Fruit fly (Drosophila melanogaster) whole organism, wandering third instar larva: ENCODE results near the gene Lsp1gamma.
A peak's percentile ranks its signal among the peaks of the same experiment; 100 is the strongest.

Experiments used
- Abd-B ChIP-seq: fragments of >200 bp; optimal IDR thresholded peaks from 2 replicates; lab custom pipeline; 2017; ENCODE audit warnings: missing biosample characterization, missing genetic modification characterization
- CrebA ChIP-seq: fragments of 200-800 bp; sonication (Bioruptor generic); optimal IDR thresholded peaks from 2 replicates; lab custom pipeline; 2016; ENCODE audit warnings: missing biosample characterization, mild to moderate bottlenecking, missing genetic modification characterization, borderline replicate concordance
- Dfd ChIP-seq: fragments of >200 bp; optimal IDR thresholded peaks from 2 replicates; lab custom pipeline; 2017; ENCODE audit warnings: missing biosample characterization, missing genetic modification characterization
- Dif ChIP-seq: fragments of 200-275, 200-300 bp; sonication (Bioruptor generic); optimal IDR thresholded peaks from 2 replicates; lab custom pipeline; 2018; ENCODE audit warnings: missing biosample characterization, missing genetic modification characterization; ENCODE audit not compliant: partially characterized antibody
- GATAd ChIP-seq: sonication (Bioruptor generic); optimal IDR thresholded peaks from 2 replicates; lab custom pipeline; 2016; ENCODE audit warnings: missing biosample characterization, missing genetic modification characterization
- HLH106 ChIP-seq: fragments of 200-800 bp; optimal IDR thresholded peaks from 3 replicates; lab custom pipeline; 2019; ENCODE audit warnings: missing biosample characterization, mild to moderate bottlenecking, missing genetic modification characterization, moderate library complexity
- Hnf4 ChIP-seq: fragments of 200-800 bp; sonication (Bioruptor generic); optimal IDR thresholded peaks from 2 replicates; lab custom pipeline; 2016; ENCODE audit warnings: missing biosample characterization, mild to moderate bottlenecking, missing genetic modification characterization
- Hr78 ChIP-seq: fragments of >200 bp; optimal IDR thresholded peaks from 2 replicates; lab custom pipeline; 2017; ENCODE audit warnings: missing biosample characterization, missing genetic modification characterization
- Jra ChIP-seq: sonication (Bioruptor generic); optimal IDR thresholded peaks from 2 replicates; lab custom pipeline; 2016; ENCODE audit warnings: missing biosample characterization, missing genetic modification characterization
- Myc ChIP-seq: fragments of >200 bp; optimal IDR thresholded peaks from 2 replicates; lab custom pipeline; 2017
- N ChIP-seq: fragments of >200 bp; optimal IDR thresholded peaks from 2 replicates; lab custom pipeline; 2018; ENCODE audit warnings: missing biosample characterization, missing external identifiers, missing genetic modification characterization
- Rel ChIP-seq, 2 experiments: fragments of 200-800 bp; sonication (Bioruptor generic) in 1 of 2; optimal IDR thresholded peaks; 2 replicates in 1 of 2; 3 replicates in 1 of 2; lab custom pipeline; 2016 to 2019; ENCODE audit warnings: mild to moderate bottlenecking in 2 of 2, missing biosample characterization in 2 of 2, missing genetic modification characterization in 2 of 2, moderate library complexity in 1 of 2
- Sp1 ChIP-seq: fragments of 200-800 bp; sonication (Bioruptor generic); optimal IDR thresholded peaks from 3 replicates; lab custom pipeline; 2019; ENCODE audit warnings: missing biosample characterization, mild to moderate bottlenecking, missing genetic modification characterization, moderate library complexity
- Vsx2 ChIP-seq: fragments of 200-300, 225-300 bp; sonication (Bioruptor generic); optimal IDR thresholded peaks from 2 replicates; lab custom pipeline; 2018; ENCODE audit warnings: missing biosample characterization, missing genetic modification characterization; ENCODE audit not compliant: partially characterized antibody
- br ChIP-seq: fragments of 200-800 bp; sonication (Bioruptor generic); optimal IDR thresholded peaks from 2 replicates; lab custom pipeline; 2016; ENCODE audit warnings: missing biosample characterization, missing genetic modification characterization
- brk ChIP-seq: fragments of 200-800 bp; sonication (Bioruptor generic); optimal IDR thresholded peaks from 2 replicates; lab custom pipeline; 2016; ENCODE audit warnings: missing biosample characterization, mild to moderate bottlenecking, missing genetic modification characterization
- ey ChIP-seq: fragments of 200-800 bp; sonication (Bioruptor generic); optimal IDR thresholded peaks from 2 replicates; lab custom pipeline; 2016; ENCODE audit warnings: missing biosample characterization, missing genetic modification characterization
- h ChIP-seq: fragments of 200-800 bp; sonication (Bioruptor generic); optimal IDR thresholded peaks from 3 replicates; lab custom pipeline; 2016; ENCODE audit warnings: missing biosample characterization, mild to moderate bottlenecking, missing genetic modification characterization
- lola ChIP-seq: fragments of >200 bp; optimal IDR thresholded peaks from 2 replicates; lab custom pipeline; 2017; ENCODE audit warnings: missing biosample characterization, missing genetic modification characterization
- pan ChIP-seq: fragments of >200 bp; optimal IDR thresholded peaks from 2 replicates; lab custom pipeline; 2017
- psq ChIP-seq: fragments of 200-800 bp; sonication (Bioruptor generic); optimal IDR thresholded peaks from 3 replicates; lab custom pipeline; 2017; ENCODE audit warnings: missing biosample characterization, mild to moderate bottlenecking, missing genetic modification characterization, moderate library complexity
- rgr ChIP-seq: fragments of 200-800 bp; sonication (Bioruptor generic); optimal IDR thresholded peaks from 3 replicates; lab custom pipeline; 2016; ENCODE audit warnings: missing biosample characterization, mild to moderate bottlenecking, missing genetic modification characterization
- sv ChIP-seq: fragments of 200-800 bp; sonication (Bioruptor generic); optimal IDR thresholded peaks from 3 replicates; lab custom pipeline; 2016; ENCODE audit warnings: missing biosample characterization, missing genetic modification characterization
- tai ChIP-seq: sonication (Bioruptor generic); optimal IDR thresholded peaks from 2 replicates; lab custom pipeline; 2016; ENCODE audit warnings: missing biosample characterization, missing genetic modification characterization
- usp ChIP-seq: fragments of >200 bp; optimal IDR thresholded peaks from 2 replicates; lab custom pipeline; 2017; ENCODE audit warnings: missing biosample characterization, missing genetic modification characterization

Gene Lsp1gamma

dm6 chr3L:37965-38364, 28.3 kb upstream of the Lsp1gamma start:
- TF ChIP-seq usp (GFP tag; lab: Kevin White, UChicago) (no peak), Jra (GFP tag; lab: Kevin White, UChicago) (no peak), ey (GFP tag; lab: Kevin White, UChicago) (no peak)

dm6 chr3L:40147-40875, 25.9 kb upstream of the Lsp1gamma start:
- no peak for TF ChIP-seq Jra (GFP tag; lab: Kevin White, UChicago)
- peak; percentile 68 for TF ChIP-seq h (GFP tag; lab: Kevin White, UChicago)

- TF ChIP-seq Dfd (GFP tag; lab: Kevin White, UChicago), result no peak
- no peak for TF ChIP-seq HLH106 (tag; lab: Kevin White, UChicago)
- TF ChIP-seq tai (GFP tag; lab: Kevin White, UChicago), result no peak
- TF ChIP-seq br (GFP tag; lab: Kevin White, UChicago), result no peak
- no peak for TF ChIP-seq h (GFP tag; lab: Kevin White, UChicago)
- no peak for TF ChIP-seq Abd-B (GFP tag; lab: Kevin White, UChicago)
- no peak for TF ChIP-seq Dif (GFP tag; lab: Kevin White, UChicago)
- no peak for TF ChIP-seq CrebA (GFP tag; lab: Kevin White, UChicago)
- TF ChIP-seq Rel (GFP tag; optimal IDR thresholded peaks at IDR 0.05; lab: Kevin White, UChicago), result no peak
- TF ChIP-seq Rel (tag; optimal IDR thresholded peaks at IDR 0.05; lab: Kevin White, UChicago), result no peak
- TF ChIP-seq Jra (GFP tag; lab: Kevin White, UChicago), result no peak
- TF ChIP-seq psq (GFP tag; lab: Kevin White, UChicago), result no peak
- no peak for TF ChIP-seq N (GFP tag; lab: Kevin White, UChicago)
- TF ChIP-seq brk (GFP tag; lab: Kevin White, UChicago), result no peak
- TF ChIP-seq, all 38 proteins: peak for 0
These were observed 24.7 kb upstream of the Lsp1gamma start for dm6 chr3L:41386-42046.

dm6 chr3L:47635-48177, 18.5 kb upstream of the Lsp1gamma start:
- TF ChIP-seq h (GFP tag; lab: Kevin White, UChicago) (no peak), lola (GFP tag; lab: Kevin White, UChicago) (no peak), N (GFP tag; lab: Kevin White, UChicago) (no peak), pan (no peak), psq (GFP tag; lab: Kevin White, UChicago) (no peak), rgr (GFP tag; lab: Kevin White, UChicago) (no peak), Rel (GFP tag; optimal IDR thresholded peaks at IDR 0.05; lab: Kevin White, UChicago) (no peak), Rel (tag; optimal IDR thresholded peaks at IDR 0.05; lab: Kevin White, UChicago) (no peak), sv (no peak), Hnf4 (GFP tag; lab: Kevin White, UChicago) (no peak), Vsx2 (GFP tag; lab: Kevin White, UChicago) (no peak), Jra (GFP tag; lab: Kevin White, UChicago) (no peak), tai (GFP tag; lab: Kevin White, UChicago) (no peak), ey (GFP tag; lab: Kevin White, UChicago) (no peak), CrebA (GFP tag; lab: Kevin White, UChicago) (no peak), Myc (lab: Kevin White, UChicago) (no peak), GATAd (no peak), Abd-B (GFP tag; lab: Kevin White, UChicago) (no peak), usp (GFP tag; lab: Kevin White, UChicago) (no peak), brk (GFP tag; lab: Kevin White, UChicago) (no peak), br (GFP tag; lab: Kevin White, UChicago) (no peak)

dm6 chr3L:49732-50131, 16.5 kb upstream of the Lsp1gamma start:
- no peak for TF ChIP-seq Sp1 (GFP tag; lab: Kevin White, UChicago)

DNA sequence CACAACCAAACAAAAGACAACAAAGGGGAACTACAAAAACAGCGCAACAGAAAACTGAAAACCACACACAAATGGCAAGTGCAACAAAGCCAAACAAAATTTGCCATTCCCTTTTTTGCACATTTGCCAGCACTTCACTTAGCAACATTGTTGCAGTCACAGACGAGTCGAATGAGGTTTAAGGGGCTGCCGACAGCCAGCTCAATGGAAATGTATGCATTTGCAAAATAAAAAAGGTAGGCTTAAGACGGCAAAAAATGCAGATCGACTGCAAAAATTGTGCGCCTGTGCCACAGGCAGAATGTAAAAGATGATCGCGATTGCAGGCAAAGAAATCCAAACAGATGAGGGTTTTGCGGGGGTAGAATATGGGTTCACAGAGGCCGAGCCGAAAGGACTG, 15.4 kb upstream of the Lsp1gamma start:
- no peak for TF ChIP-seq Hr78 (GFP tag; lab: Kevin White, UChicago)
- peak; percentile 23 for TF ChIP-seq psq (GFP tag; lab: Kevin White, UChicago)
